Fruit fly (Drosophila melanogaster) whole organism, embryonic: Measurements from ENCODE around the gene Atac2.
A peak's percentile ranks its signal among the peaks of the same experiment; 100 is the strongest.

Experiments
- Atf3 ChIP-seq: fragments of 200-800 bp; sonication (Bioruptor generic); optimal IDR thresholded peaks from 3 replicates; lab custom pipeline; 2016; ENCODE audit warnings: missing biosample characterization, missing genetic modification characterization
- CG13624 ChIP-seq: fragments of 200-800 bp; sonication (Bioruptor generic); optimal IDR thresholded peaks from 2 replicates; lab custom pipeline; 2016; ENCODE audit warnings: missing biosample characterization, missing genetic modification characterization
- CG13775 ChIP-seq: fragments of 200-800 bp; sonication (Bioruptor generic); optimal IDR thresholded peaks from 3 replicates; lab custom pipeline; 2017; ENCODE audit warnings: missing biosample characterization, mild to moderate bottlenecking, missing genetic modification characterization
- CG14050 ChIP-seq: fragments of 200-800 bp; sonication (Bioruptor generic); IDR thresholded peaks from 3 replicates; pipeline ENCODE4 v1.3.6; 2022; ENCODE audit warnings: missing biosample characterization, missing genetic modification characterization
- CG16779 ChIP-seq: fragments of 200-800 bp; sonication (Bioruptor generic); IDR thresholded peaks from 2 replicates; pipeline ENCODE4 v1.3.6; 2022; ENCODE audit warnings: missing biosample characterization, missing genetic modification characterization
- CG18476 ChIP-seq: fragments of 200-800 bp; sonication (Bioruptor generic); optimal IDR thresholded peaks from 2 replicates; lab custom pipeline; 2016; ENCODE audit warnings: missing biosample characterization, mild to moderate bottlenecking, missing genetic modification characterization
- CG18619 ChIP-seq: fragments of 200-800 bp; sonication (Bioruptor generic); optimal IDR thresholded peaks from 3 replicates; lab custom pipeline; 2017; ENCODE audit warnings: missing biosample characterization, mild to moderate bottlenecking, missing genetic modification characterization
- CG2199 ChIP-seq: fragments of 200-800 bp; sonication (Bioruptor generic); IDR thresholded peaks from 3 replicates; pipeline ENCODE4 v1.3.6; 2022; ENCODE audit warnings: missing biosample characterization, missing genetic modification characterization
- CG3065 ChIP-seq: fragments of 200-800 bp; sonication (Bioruptor generic); optimal IDR thresholded peaks from 2 replicates; lab custom pipeline; 2016; ENCODE audit warnings: missing biosample characterization, missing genetic modification characterization
- CG32772 ChIP-seq: fragments of 200-800 bp; sonication (Bioruptor generic); IDR thresholded peaks from 2 replicates; pipeline ENCODE4 v1.3.6; 2022; ENCODE audit warnings: missing biosample characterization, missing genetic modification characterization
- CG3995 ChIP-seq: fragments of 200-800 bp; sonication (Bioruptor generic); optimal IDR thresholded peaks from 3 replicates; lab custom pipeline; 2016; ENCODE audit warnings: missing biosample characterization, missing genetic modification characterization
- CG4328 ChIP-seq: fragments of 200-800 bp; sonication (Bioruptor generic); optimal IDR thresholded peaks from 3 replicates; lab custom pipeline; 2017; ENCODE audit warnings: missing biosample characterization, missing genetic modification reagents, missing genetic modification characterization
- CG4707 ChIP-seq: fragments of 200-800 bp; sonication (Bioruptor generic); optimal IDR thresholded peaks from 2 replicates; lab custom pipeline; 2018; ENCODE audit warnings: missing biosample characterization, mild to moderate bottlenecking, missing genetic modification characterization, moderate library complexity
- CG4820 ChIP-seq: fragments of 200-800 bp; sonication (Bioruptor generic); optimal IDR thresholded peaks from 3 replicates; lab custom pipeline; 2016; ENCODE audit warnings: missing biosample characterization, missing genetic modification characterization
- CG4854 ChIP-seq: fragments of 200-800 bp; sonication (Bioruptor generic); optimal IDR thresholded peaks from 2 replicates; lab custom pipeline; 2016; ENCODE audit warnings: missing biosample characterization, missing genetic modification characterization, inconsistent platforms
- CG5953 ChIP-seq: fragments of 200-800 bp; sonication (Bioruptor generic); IDR thresholded peaks from 2 replicates; pipeline ENCODE4 v1.3.6; 2022; ENCODE audit warnings: missing biosample characterization, missing genetic modification characterization
- CG6272 ChIP-seq: fragments of 200-800 bp; sonication (Bioruptor generic); IDR thresholded peaks from 2 replicates; pipeline ENCODE4 v1.3.6; 2022; ENCODE audit warnings: missing biosample characterization, missing genetic modification characterization
- CG6654 ChIP-seq: fragments of 200-800 bp; sonication (Bioruptor generic); optimal IDR thresholded peaks from 2 replicates; lab custom pipeline; 2017; ENCODE audit warnings: missing biosample characterization, mild to moderate bottlenecking, missing genetic modification characterization
- CG8478 ChIP-seq: fragments of >200 bp; optimal IDR thresholded peaks from 2 replicates; lab custom pipeline; 2018
- CG8944 ChIP-seq: fragments of 200-800 bp; sonication (Bioruptor generic); optimal IDR thresholded peaks from 3 replicates; lab custom pipeline; 2016; ENCODE audit warnings: missing biosample characterization, missing genetic modification characterization
- CG9727 ChIP-seq: fragments of 200-800 bp; sonication (Bioruptor generic); optimal IDR thresholded peaks from 3 replicates; lab custom pipeline; 2017; ENCODE audit warnings: missing biosample characterization, mild to moderate bottlenecking, missing genetic modification characterization
- CTCF ChIP-seq: fragments of 200-800 bp; sonication (Bioruptor generic); optimal IDR thresholded peaks from 2 replicates; lab custom pipeline; 2017; ENCODE audit warnings: missing biosample characterization, mild to moderate bottlenecking, missing genetic modification characterization, moderate library complexity
- Fer2 ChIP-seq: fragments of 200-800 bp; sonication (Bioruptor generic); optimal IDR thresholded peaks from 2 replicates; lab custom pipeline; 2018; ENCODE audit warnings: missing biosample characterization, mild to moderate bottlenecking, missing genetic modification characterization, moderate library complexity
- Fer3 ChIP-seq: fragments of 200-800 bp; sonication (Bioruptor generic); optimal IDR thresholded peaks from 2 replicates; lab custom pipeline; 2018; ENCODE audit warnings: missing biosample characterization, mild to moderate bottlenecking, missing genetic modification characterization, moderate library complexity
- Gsc ChIP-seq: fragments of 200-800 bp; sonication (Bioruptor generic); IDR thresholded peaks from 2 replicates; pipeline ENCODE4 v1.3.6; 2022; ENCODE audit warnings: missing biosample characterization, missing genetic modification characterization
- Jarid2 ChIP-seq: fragments of 200-800 bp; sonication (Bioruptor generic); optimal IDR thresholded peaks from 3 replicates; lab custom pipeline; 2017; ENCODE audit warnings: mild to moderate bottlenecking, missing biosample characterization, missing genetic modification reagents, missing genetic modification characterization
- Kr ChIP-seq: fragments of 200-800 bp; sonication (Bioruptor generic); optimal IDR thresholded peaks from 2 replicates; lab custom pipeline; 2017; ENCODE audit warnings: missing biosample characterization, mild to moderate bottlenecking, missing genetic modification characterization
- NFAT ChIP-seq: fragments of 200-800 bp; sonication (Bioruptor generic); IDR thresholded peaks from 2 replicates; pipeline ENCODE4 v1.3.6; 2022; ENCODE audit warnings: missing biosample characterization, missing genetic modification characterization
- Ravus ChIP-seq: fragments of 200-800 bp; sonication (Bioruptor generic); IDR thresholded peaks from 2 replicates; pipeline ENCODE4 v1.3.6; 2022; ENCODE audit warnings: missing biosample characterization, missing genetic modification characterization
- Rx ChIP-seq: fragments of 200-800 bp; sonication (Bioruptor generic); IDR thresholded peaks from 2 replicates; pipeline ENCODE4 v1.3.6; 2022; ENCODE audit warnings: missing biosample characterization, missing genetic modification characterization
- Sin3A ChIP-seq: fragments of >200 bp; optimal IDR thresholded peaks from 2 replicates; lab custom pipeline; 2018
- Sox100B ChIP-seq: fragments of 200-800 bp; sonication (Bioruptor generic); optimal IDR thresholded peaks from 3 replicates; lab custom pipeline; 2018; ENCODE audit warnings: missing biosample characterization, mild to moderate bottlenecking, missing genetic modification characterization
- TFAM ChIP-seq: fragments of 200-800 bp; sonication (Bioruptor generic); optimal IDR thresholded peaks from 2 replicates; lab custom pipeline; 2017; ENCODE audit warnings: missing biosample characterization, missing genetic modification characterization, inconsistent platforms
- Xbp1 ChIP-seq: fragments of 200-800 bp; sonication (Bioruptor generic); optimal IDR thresholded peaks from 3 replicates; lab custom pipeline; 2016; ENCODE audit warnings: missing biosample characterization, mild to moderate bottlenecking, missing genetic modification characterization
- bsh ChIP-seq, 2 experiments: fragments of 200-800 bp; sonication (Bioruptor generic); optimal IDR thresholded peaks; 2 replicates each; lab custom pipeline; 2017 to 2018; ENCODE audit warnings: mild to moderate bottlenecking in 2 of 2, missing biosample characterization in 2 of 2, missing genetic modification characterization in 2 of 2, moderate library complexity in 1 of 2
- chinmo ChIP-seq: fragments of 200-800 bp; sonication (Bioruptor generic); IDR thresholded peaks from 4 replicates; pipeline ENCODE4 v1.3.6; 2022; ENCODE audit warnings: missing biosample characterization, missing genetic modification characterization; ENCODE audit not compliant: partially characterized antibody
- croc ChIP-seq: fragments of 200-800 bp; sonication (Bioruptor generic); conservative IDR thresholded peaks from 3 replicates; pipeline ENCODE4 v1.3.6; 2022; ENCODE audit warnings: missing biosample characterization, missing genetic modification characterization
- dmrt99B ChIP-seq: fragments of 200-800 bp; sonication (Bioruptor generic); optimal IDR thresholded peaks from 2 replicates; lab custom pipeline; 2018; ENCODE audit warnings: missing biosample characterization, mild to moderate bottlenecking, missing genetic modification characterization, moderate library complexity
- ind ChIP-seq: fragments of 200-800 bp; sonication (Bioruptor generic); optimal IDR thresholded peaks from 3 replicates; lab custom pipeline; 2016; ENCODE audit warnings: missing biosample characterization, missing genetic modification characterization
- jing ChIP-seq: fragments of 200-800 bp; sonication (Bioruptor generic); optimal IDR thresholded peaks from 2 replicates; lab custom pipeline; 2018; ENCODE audit warnings: missing biosample characterization, mild to moderate bottlenecking, missing genetic modification characterization
- ken ChIP-seq: fragments of 200-800 bp; sonication (Bioruptor generic); IDR thresholded peaks from 3 replicates; pipeline ENCODE4 v1.3.6; 2022; ENCODE audit warnings: missing biosample characterization, missing genetic modification characterization
- pb ChIP-seq: fragments of 200-800 bp; sonication (Bioruptor generic); optimal IDR thresholded peaks from 3 replicates; lab custom pipeline; 2016; ENCODE audit warnings: missing biosample characterization, missing genetic modification characterization
- pnt ChIP-seq: fragments of 200-800 bp; sonication (Bioruptor generic); optimal IDR thresholded peaks from 3 replicates; lab custom pipeline; 2016; ENCODE audit warnings: missing biosample characterization, missing genetic modification characterization
- prd ChIP-seq, 3 experiments: fragments of >200 bp in 2 of 3; fragments of 200-800 bp in 1 of 3; sonication (Bioruptor generic) in 1 of 3; optimal IDR thresholded peaks in 2 of 3; IDR thresholded peaks in 1 of 3; 2 replicates in 2 of 3; 3 replicates in 1 of 3; pipeline versions ENCODE4 v1.3.6 to Lab custom; 2017 to 2022; ENCODE audit warnings: missing biosample characterization in 1 of 3, missing genetic modification characterization in 1 of 3
- rib ChIP-seq: fragments of 200-800 bp; sonication (Bioruptor generic); IDR thresholded peaks from 2 replicates; pipeline ENCODE4 v1.3.6; 2022; ENCODE audit warnings: missing biosample characterization, missing genetic modification characterization
- sr ChIP-seq: fragments of 200-800 bp; sonication (Bioruptor generic); IDR thresholded peaks from 3 replicates; pipeline ENCODE4 v1.3.6; 2022; ENCODE audit warnings: missing biosample characterization, missing genetic modification characterization
- ssp ChIP-seq: fragments of 200-800 bp; sonication (Bioruptor generic); IDR thresholded peaks from 2 replicates; pipeline ENCODE4 v1.3.6; 2022; ENCODE audit warnings: missing biosample characterization, missing genetic modification characterization
- tgo ChIP-seq: fragments of 200-800 bp; sonication (Bioruptor generic); IDR thresholded peaks from 3 replicates; pipeline ENCODE4 v1.3.6; 2022; ENCODE audit warnings: missing biosample characterization, missing genetic modification characterization
- tll ChIP-seq, 2 experiments: fragments of 200-800 bp in 1 of 2; fragments of >200 bp in 1 of 2; sonication (Bioruptor generic) in 1 of 2; optimal IDR thresholded peaks; 2 replicates each; lab custom pipeline; 2017 to 2019; ENCODE audit warnings: missing biosample characterization in 2 of 2, missing genetic modification characterization in 2 of 2, mild to moderate bottlenecking in 1 of 2, moderate library complexity in 1 of 2
- trh ChIP-seq: fragments of 200-800 bp; sonication (Bioruptor generic); optimal IDR thresholded peaks from 2 replicates; lab custom pipeline; 2016; ENCODE audit warnings: missing biosample characterization, missing genetic modification characterization
- ttk ChIP-seq: fragments of 200-800 bp; sonication (Bioruptor generic); IDR thresholded peaks from 2 replicates; pipeline ENCODE4 v2.1.2; 2022; ENCODE audit warnings: missing biosample characterization, missing genetic modification characterization
- usp ChIP-seq: fragments of >200 bp; optimal IDR thresholded peaks from 2 replicates; lab custom pipeline; 2017; ENCODE audit warnings: missing biosample characterization, missing genetic modification characterization
- vvl ChIP-seq: fragments of 200-800 bp; sonication (Bioruptor generic); IDR thresholded peaks from 2 replicates; pipeline ENCODE4 v1.3.6; 2022; ENCODE audit warnings: missing biosample characterization, missing genetic modification characterization

Gene Atac2

DNA sequence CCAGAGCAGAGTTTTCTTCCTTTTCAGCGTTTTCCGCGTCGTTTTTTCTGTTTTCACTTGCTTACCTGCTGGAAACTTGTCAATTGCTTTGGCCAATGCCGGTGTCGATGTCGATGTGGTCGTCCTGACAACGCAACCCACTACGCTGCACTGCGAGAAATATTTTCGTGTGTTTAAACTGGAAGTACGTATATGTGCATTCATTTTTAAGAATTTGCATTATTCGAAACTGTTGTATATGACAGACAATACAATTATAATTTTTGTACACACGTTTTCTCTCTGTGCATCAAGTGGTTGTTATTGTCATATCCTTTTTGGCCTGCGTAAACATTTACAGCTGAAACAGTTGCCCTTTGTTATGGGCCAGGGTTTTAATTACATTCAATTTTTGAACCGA lies 4.0 kb upstream of the Atac2 start, which contains the start of gene IFT46 (continued):
- TF ChIP-seq sr = no peak
- TF ChIP-seq Jarid2 (GFP tag; lab: Kevin White, UChicago) = no peak
- TF ChIP-seq CG6654 (GFP tag; lab: Kevin White, UChicago) = no peak
- TF ChIP-seq tll (GFP tag; optimal IDR thresholded peaks at IDR 0.05; lab: Kevin White, UChicago) = peak in 1 of 2 experiments; percentile 89
- TF ChIP-seq bsh (GFP tag; optimal IDR thresholded peaks at IDR 0.05; lab: Kevin White, UChicago) = peak in 1 of 2 experiments; percentile 19
- TF ChIP-seq CG4854 (GFP tag; lab: Kevin White, UChicago) = no peak
- TF ChIP-seq pb (GFP tag; lab: Kevin White, UChicago) = no peak
- no peak for TF ChIP-seq CTCF (GFP tag; lab: Kevin White, UChicago)
- no peak for TF ChIP-seq NFAT (GFP tag; lab: Robert Waterston, UW)
- no peak for TF ChIP-seq CG13624 (GFP tag; lab: Kevin White, UChicago)
- no peak for TF ChIP-seq CG18619
- TF ChIP-seq CG6272 (GFP tag; lab: Robert Waterston, UW) = no peak
- TF ChIP-seq prd (optimal IDR thresholded peaks at IDR 0.05; lab: Kevin White, UChicago) = no peak
- TF ChIP-seq prd (GFP tag; IDR thresholded peaks at IDR 0.05; lab: Robert Waterston, UW) = peak; percentile 87
- TF ChIP-seq CG3995 (GFP tag; lab: Kevin White, UChicago) = no peak
- no peak for TF ChIP-seq Kr
- TF ChIP-seq CG2199 (GFP tag; lab: Robert Waterston, UW) = peak; percentile 28; the same call in 1 of the 3 replicates
- no peak for TF ChIP-seq Ravus (GFP tag; lab: Robert Waterston, UW)
- TF ChIP-seq TFAM (GFP tag; lab: Kevin White, UChicago) = no peak
- TF ChIP-seq ssp (GFP tag; lab: Robert Waterston, UW) = no peak
- no peak for TF ChIP-seq chinmo
- no peak for TF ChIP-seq dmrt99B
- TF ChIP-seq CG32772 = no peak
- peak; percentile 11 for TF ChIP-seq ind (GFP tag; lab: Kevin White, UChicago)
- TF ChIP-seq croc (GFP tag; lab: Robert Waterston, UW) = no peak
- TF ChIP-seq ken = no peak
- TF ChIP-seq jing (GFP tag; lab: Kevin White, UChicago) = no peak
- peak; percentile 37 for TF ChIP-seq CG9727 (GFP tag; lab: Kevin White, UChicago)
- TF ChIP-seq CG16779 = no peak
- no peak for TF ChIP-seq Gsc (GFP tag; lab: Robert Waterston, UW)
- no peak for TF ChIP-seq CG3065 (GFP tag; lab: Kevin White, UChicago)
- TF ChIP-seq CG8944 (GFP tag; lab: Kevin White, UChicago) = no peak
- no peak for TF ChIP-seq CG8478
- TF ChIP-seq CG5953 (GFP tag; lab: Robert Waterston, UW) = no peak
- TF ChIP-seq Sox100B (GFP tag; lab: Kevin White, UChicago) = no peak
- TF ChIP-seq Atf3 (GFP tag; lab: Kevin White, UChicago) = no peak
- 0 out of 3 replicates have a peak, but pooled peaks have one; percentile 14 for TF ChIP-seq tgo
- TF ChIP-seq pnt (GFP tag; lab: Kevin White, UChicago) = no peak
- TF ChIP-seq usp (GFP tag; lab: Kevin White, UChicago) = no peak
- TF ChIP-seq CG4820 (GFP tag; lab: Kevin White, UChicago) = no peak
- TF ChIP-seq CG4328 (GFP tag; lab: Kevin White, UChicago) = no peak
- no peak for TF ChIP-seq Fer3 (tag; lab: Kevin White, UChicago)
- TF ChIP-seq Xbp1 (GFP tag; lab: Kevin White, UChicago) = no peak
- no peak; the same call in 2 of the 3 replicates for TF ChIP-seq CG14050
- TF ChIP-seq ttk (GFP tag; lab: Robert Waterston, UW) = no peak
- TF ChIP-seq trh (GFP tag; lab: Kevin White, UChicago) = no peak
- no peak for TF ChIP-seq Rx (GFP tag; lab: Robert Waterston, UW)
- TF ChIP-seq Fer2 (tag; lab: Kevin White, UChicago) = no peak
- no peak for TF ChIP-seq vvl (GFP tag; lab: Robert Waterston, UW)
- TF ChIP-seq CG4707 (GFP tag; lab: Kevin White, UChicago) = no peak
- TF ChIP-seq rib (GFP tag; lab: Robert Waterston, UW) = no peak
- no peak for TF ChIP-seq CG13775
- no peak for TF ChIP-seq CG18476 (GFP tag; lab: Kevin White, UChicago)
- TF ChIP-seq Sin3A (lab: Kevin White, UChicago) = no peak
